Worm (Caenorhabditis elegans): ENCODE measurements around the gene pqn-2.

ce11 chrV:10368256-10368655, 14.0 kb upstream of the pqn-2 start, which contains the start of gene sri-20:
- TF ChIP-seq unc-86 (tag; optimal IDR thresholded peaks at IDR 0.05), result no peak
- TF ChIP-seq unc-130 (tag; optimal IDR thresholded peaks at IDR 0.05), result no peak
- no peak for TF ChIP-seq ceh-90 (tag; optimal IDR thresholded peaks at IDR 0.05)
- TF ChIP-seq snpc-4 (tag; optimal IDR thresholded peaks at IDR 0.05), result no peak
- no peak for TF ChIP-seq ceh-8 (GFP tag; optimal IDR thresholded peaks at IDR 0.05)
- no peak for TF ChIP-seq zag-1 (tag; optimal IDR thresholded peaks at IDR 0.05)
- no peak for TF ChIP-seq ces-1 (GFP tag; optimal IDR thresholded peaks at IDR 0.05)
- no peak for TF ChIP-seq nhr-11 (tag; optimal IDR thresholded peaks at IDR 0.05)
- no peak for TF ChIP-seq nhr-19 (GFP tag; conservative IDR thresholded peaks at IDR 0.05)
- TF ChIP-seq rnt-1 (tag; optimal IDR thresholded peaks at IDR 0.05), result no peak
- TF ChIP-seq mdl-1 (tag; optimal IDR thresholded peaks at IDR 0.05), result no peak
- no peak for TF ChIP-seq lin-14 (GFP tag; optimal IDR thresholded peaks at IDR 0.05)
- TF ChIP-seq grh-1 (GFP tag; IDR thresholded peaks at IDR 0.05), result no peak

All from whole organism, L1 larva.